Worm (Caenorhabditis elegans): ENCODE measurements around the gene sre-16.

- TF ChIP-seq ztf-11 (tag; optimal IDR thresholded peaks at IDR 0.05): no peak
- no peak for TF ChIP-seq sptf-1 (tag; optimal IDR thresholded peaks at IDR 0.05)
- TF ChIP-seq zip-8 (tag; optimal IDR thresholded peaks at IDR 0.05): no peak
- TF ChIP-seq nhr-76 (tag; optimal IDR thresholded peaks at IDR 0.05): no peak
- TF ChIP-seq pha-4 (tag; optimal IDR thresholded peaks at IDR 0.05): no peak
- no peak for TF ChIP-seq nhr-28 (tag; optimal IDR thresholded peaks at IDR 0.05)
- no peak for TF ChIP-seq lin-13 (tag; optimal IDR thresholded peaks at IDR 0.05)
Measured at ce11 chrIV:12275892-12276291, 40.0 kb upstream of the sre-16 start, which contains the start of gene vps-8.

Data from whole organism, mixed stage, embryonic.